Fruit fly (Drosophila melanogaster) whole organism, prepupa: ENCODE data around the gene CG42655.

Experiments used
- Blimp-1 ChIP-seq: fragments of 200-800 bp; sonication (Bioruptor generic); optimal IDR thresholded peaks from 3 replicates; lab custom pipeline; 2017; ENCODE audit warnings: missing biosample characterization, missing genetic modification characterization, mild to moderate bottlenecking, moderate library complexity, missing genetic modification reagents
- CG10669 ChIP-seq: fragments of 200-800 bp; sonication (Bioruptor generic); optimal IDR thresholded peaks from 3 replicates; lab custom pipeline; 2018; ENCODE audit warnings: missing biosample characterization, mild to moderate bottlenecking, missing genetic modification characterization, moderate library complexity
- CG11294 ChIP-seq: fragments of 200-800 bp; sonication (Bioruptor generic); IDR thresholded peaks from 2 replicates; pipeline ENCODE4 v1.3.6; 2022; ENCODE audit warnings: missing biosample characterization, missing genetic modification characterization
- CG11762 ChIP-seq: fragments of 200-800 bp; sonication (Bioruptor generic); optimal IDR thresholded peaks from 3 replicates; lab custom pipeline; 2016; ENCODE audit warnings: missing biosample characterization, missing genetic modification characterization; ENCODE audit not compliant: insufficient read depth
- CG15336 ChIP-seq: fragments of 200-800 bp; sonication (Bioruptor generic); IDR thresholded peaks from 2 replicates; pipeline ENCODE4 v1.3.6; 2022; ENCODE audit warnings: missing biosample characterization, missing genetic modification characterization
- CG1621 ChIP-seq: fragments of 200-800 bp; sonication (Bioruptor generic); optimal IDR thresholded peaks from 3 replicates; lab custom pipeline; 2018; ENCODE audit warnings: missing biosample characterization, mild to moderate bottlenecking, missing genetic modification characterization
- CG16779 ChIP-seq: fragments of 200-800 bp; sonication (Bioruptor generic); optimal IDR thresholded peaks from 3 replicates; lab custom pipeline; 2017; ENCODE audit warnings: missing biosample characterization, mild to moderate bottlenecking, missing genetic modification characterization
- CG3032 ChIP-seq: fragments of 200-800 bp; optimal IDR thresholded peaks from 2 replicates; lab custom pipeline; 2019; ENCODE audit warnings: missing biosample characterization, mild to moderate bottlenecking, missing genetic modification characterization, moderate library complexity
- CG32006 ChIP-seq: fragments of 200-800 bp; sonication (Bioruptor generic); optimal IDR thresholded peaks from 3 replicates; lab custom pipeline; 2017; ENCODE audit warnings: missing biosample characterization, mild to moderate bottlenecking, missing genetic modification characterization
- CG34406 ChIP-seq: fragments of 200-800 bp; sonication (Bioruptor generic); optimal IDR thresholded peaks from 3 replicates; lab custom pipeline; 2016; ENCODE audit warnings: missing biosample characterization, missing genetic modification characterization
- CG3919 ChIP-seq: fragments of 200-800 bp; sonication (Bioruptor generic); optimal IDR thresholded peaks from 3 replicates; lab custom pipeline; 2016; ENCODE audit warnings: missing biosample characterization, missing genetic modification characterization
- CG6163 ChIP-seq: fragments of 200-800 bp; sonication (Bioruptor generic); IDR thresholded peaks from 3 replicates; pipeline ENCODE4 v1.3.6; 2022; ENCODE audit warnings: missing biosample characterization, missing genetic modification characterization
- CG6276 ChIP-seq: fragments of 200-800 bp; sonication (Bioruptor generic); optimal IDR thresholded peaks from 2 replicates; lab custom pipeline; 2017; ENCODE audit warnings: missing biosample characterization, mild to moderate bottlenecking, missing genetic modification characterization
- CG6792 ChIP-seq: fragments of 200-800 bp; sonication (Bioruptor generic); optimal IDR thresholded peaks from 3 replicates; lab custom pipeline; 2016; ENCODE audit warnings: missing biosample characterization, missing genetic modification characterization
- CG6854 ChIP-seq: fragments of 200-800 bp; sonication (Bioruptor generic); optimal IDR thresholded peaks from 2 replicates; lab custom pipeline; 2017; ENCODE audit warnings: missing biosample characterization, mild to moderate bottlenecking, missing genetic modification characterization
- CG7368 ChIP-seq: fragments of 200-800 bp; sonication (Bioruptor generic); optimal IDR thresholded peaks from 3 replicates; lab custom pipeline; 2016; ENCODE audit warnings: missing biosample characterization, missing genetic modification characterization
- CG8119 ChIP-seq: fragments of 200-800 bp; sonication (Bioruptor generic); IDR thresholded peaks from 3 replicates; pipeline ENCODE4 v1.3.6; 2022; ENCODE audit warnings: missing biosample characterization, missing genetic modification characterization
- CG8319 ChIP-seq: fragments of 200-800 bp; sonication (Bioruptor generic); optimal IDR thresholded peaks from 3 replicates; lab custom pipeline; 2016; ENCODE audit warnings: missing biosample characterization, missing genetic modification characterization
- CG8632 ChIP-seq: fragments of 200-800 bp; sonication (Bioruptor generic); optimal IDR thresholded peaks from 3 replicates; lab custom pipeline; 2016; ENCODE audit warnings: missing biosample characterization, missing genetic modification characterization
- CG9139 ChIP-seq: fragments of 200-800 bp; sonication (Bioruptor generic); optimal IDR thresholded peaks from 3 replicates; lab custom pipeline; 2017; ENCODE audit warnings: missing biosample characterization, mild to moderate bottlenecking, missing genetic modification characterization
- Eip78C ChIP-seq: fragments of 200-800 bp; sonication (Bioruptor generic); peaks from one replicate; lab custom pipeline; 2016; ENCODE audit warnings: missing biosample characterization, missing genetic modification characterization
- Ets21C ChIP-seq: fragments of 200-800 bp; sonication (Bioruptor generic); optimal IDR thresholded peaks from 3 replicates; lab custom pipeline; 2016; ENCODE audit warnings: missing biosample characterization, missing genetic modification characterization
- Ets96B ChIP-seq: fragments of 200-800 bp; optimal IDR thresholded peaks from 2 replicates; lab custom pipeline; 2019; ENCODE audit warnings: missing biosample characterization, mild to moderate bottlenecking, missing genetic modification characterization, moderate library complexity
- Gug ChIP-seq: fragments of 200-800 bp; sonication (Bioruptor generic); IDR thresholded peaks from 2 replicates; pipeline ENCODE4 v1.3.6; 2022; ENCODE audit warnings: missing biosample characterization, missing genetic modification characterization
- Hr39 ChIP-seq: fragments of 200-800 bp; sonication (Bioruptor generic); optimal IDR thresholded peaks from 2 replicates; lab custom pipeline; 2016; ENCODE audit warnings: missing biosample characterization, missing genetic modification characterization
- Lpt ChIP-seq: fragments of 200-800 bp; sonication (Bioruptor generic); optimal IDR thresholded peaks from 3 replicates; lab custom pipeline; 2016; ENCODE audit warnings: missing biosample characterization, missing genetic modification characterization
- Met ChIP-seq: fragments of 200-800 bp; sonication (Bioruptor generic); optimal IDR thresholded peaks from 3 replicates; lab custom pipeline; 2016; ENCODE audit warnings: missing biosample characterization, missing genetic modification characterization
- OdsH ChIP-seq: fragments of 200-800 bp; sonication (Bioruptor generic); optimal IDR thresholded peaks from 3 replicates; lab custom pipeline; 2016; ENCODE audit warnings: missing biosample characterization, missing genetic modification characterization
- Smox ChIP-seq: fragments of 200-800 bp; sonication (Bioruptor generic); optimal IDR thresholded peaks from 3 replicates; lab custom pipeline; 2016; ENCODE audit warnings: missing biosample characterization, missing genetic modification characterization
- Sox15 ChIP-seq: fragments of 200-800 bp; sonication (Bioruptor generic); optimal IDR thresholded peaks from 3 replicates; lab custom pipeline; 2016; ENCODE audit warnings: missing biosample characterization, missing genetic modification characterization
- achi ChIP-seq: fragments of 200-800 bp; sonication (Bioruptor generic); optimal IDR thresholded peaks from 3 replicates; lab custom pipeline; 2016; ENCODE audit warnings: missing biosample characterization, missing genetic modification characterization
- acj6 ChIP-seq: fragments of 200-800 bp; sonication (Bioruptor generic); optimal IDR thresholded peaks from 3 replicates; lab custom pipeline; 2016; ENCODE audit warnings: missing biosample characterization, missing genetic modification characterization
- cyc ChIP-seq: fragments of 200-800 bp; sonication (Bioruptor generic); optimal IDR thresholded peaks from 3 replicates; lab custom pipeline; 2016; ENCODE audit warnings: missing biosample characterization, missing genetic modification characterization
- dsx ChIP-seq: fragments of 200-800 bp; optimal IDR thresholded peaks from 3 replicates; lab custom pipeline; 2019; ENCODE audit warnings: missing biosample characterization, mild to moderate bottlenecking, missing genetic modification characterization, moderate library complexity; ENCODE audit not compliant: poor library complexity, severe bottlenecking
- eg ChIP-seq: fragments of 200-800 bp; sonication (Bioruptor generic); IDR thresholded peaks from 3 replicates; pipeline ENCODE4 v1.3.6; 2022; ENCODE audit warnings: missing biosample characterization, missing genetic modification characterization
- fd85E ChIP-seq: fragments of 200-800 bp; sonication (Bioruptor generic); optimal IDR thresholded peaks from 3 replicates; lab custom pipeline; 2016; ENCODE audit warnings: missing biosample characterization, missing genetic modification characterization
- fkh ChIP-seq: fragments of 200-800 bp; sonication (Bioruptor generic); optimal IDR thresholded peaks from 3 replicates; lab custom pipeline; 2017; ENCODE audit warnings: missing biosample characterization, mild to moderate bottlenecking, missing genetic modification characterization, moderate library complexity
- lz ChIP-seq: fragments of 200-800 bp; sonication (Bioruptor generic); optimal IDR thresholded peaks from 3 replicates; lab custom pipeline; 2016; ENCODE audit warnings: missing biosample characterization, missing genetic modification characterization
- net ChIP-seq: fragments of 200-800 bp; sonication (Bioruptor generic); optimal IDR thresholded peaks from 3 replicates; lab custom pipeline; 2016; ENCODE audit warnings: missing biosample characterization, missing genetic modification characterization
- pdm3 ChIP-seq: fragments of 200-800 bp; sonication (Bioruptor generic); optimal IDR thresholded peaks from 3 replicates; lab custom pipeline; 2016; ENCODE audit warnings: missing biosample characterization, missing genetic modification characterization
- salr ChIP-seq, 2 experiments: fragments of 200-800 bp; sonication (Bioruptor generic); optimal IDR thresholded peaks; 3 replicates each; lab custom pipeline; 2016 to 2018; ENCODE audit warnings: missing biosample characterization in 2 of 2, missing genetic modification characterization in 2 of 2, mild to moderate bottlenecking in 1 of 2
- spab ChIP-seq: fragments of 200-800 bp; sonication (Bioruptor generic); optimal IDR thresholded peaks from 2 replicates; lab custom pipeline; 2017; ENCODE audit warnings: missing biosample characterization, mild to moderate bottlenecking, missing genetic modification characterization, missing genetic modification reagents

Gene CG42655

dm6 chr3L:19928435-19929011 is 25.0 kb downstream of the CG42655 start, which contains the start of the genes CG8004 and RhoGDI (continued):
- TF ChIP-seq cyc (GFP tag; lab: Kevin White, UChicago) (peak; percentile 53), CG8319 (GFP tag; lab: Kevin White, UChicago) (no peak), Sox15 (GFP tag; lab: Kevin White, UChicago) (peak; percentile 1), CG16779 (tag; lab: Kevin White, UChicago) (no peak), acj6 (GFP tag; lab: Kevin White, UChicago) (peak; percentile 52), Lpt (GFP tag; lab: Kevin White, UChicago) (no peak), CG1621 (tag; lab: Kevin White, UChicago) (peak; percentile 7), CG11762 (GFP tag; lab: Kevin White, UChicago) (no peak), CG6276 (no peak), CG8119 (GFP tag; lab: Robert Waterston, UW) (no peak), OdsH (peak; percentile 63), Ets96B (tag; lab: Kevin White, UChicago) (no peak), CG9139 (no peak), Gug (GFP tag; lab: Robert Waterston, UW) (no peak)

DNA sequence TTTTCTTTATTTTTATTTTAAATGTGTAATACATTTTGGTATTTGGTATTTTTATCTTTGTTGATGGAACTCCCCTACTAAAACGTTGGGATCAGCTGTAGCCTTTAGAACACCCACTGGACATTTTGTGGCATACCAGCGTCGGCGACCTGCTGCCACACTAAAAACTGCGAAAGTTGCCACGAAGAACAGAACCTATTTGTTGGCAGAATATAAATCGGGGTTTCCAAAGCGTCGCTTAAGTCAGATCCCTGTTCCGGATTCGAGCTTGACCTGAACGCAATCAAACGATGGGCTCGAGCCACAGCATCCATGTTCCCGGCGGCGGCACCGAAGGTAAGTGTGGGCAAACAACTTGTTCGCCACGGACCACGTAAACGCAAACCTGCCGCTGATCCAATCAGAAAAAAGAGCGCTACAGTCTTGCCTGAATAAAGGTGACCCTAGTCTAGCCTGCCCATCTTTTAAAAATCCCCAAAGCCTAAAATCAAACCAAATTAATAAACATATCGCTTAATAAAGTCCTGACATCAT is 28.7 kb downstream of the CG42655 start, which contains the start of gene Grasp65:
TSS of gene Grasp65 (plus strand) at position 173 of the 534 bp plus-strand sequence.
- peak; percentile 28; the same call in 1 of the 2 replicates for TF ChIP-seq CG15336 (GFP tag; lab: Robert Waterston, UW)
- no peak for TF ChIP-seq CG6163 (GFP tag; lab: Robert Waterston, UW)
- TF ChIP-seq CG6854: peak; percentile 52
- TF ChIP-seq Hr39: no peak
- no peak for TF ChIP-seq CG10669 (GFP tag; lab: Kevin White, UChicago)
- no peak for TF ChIP-seq OdsH
- no peak for TF ChIP-seq Met
- TF ChIP-seq salr (GFP tag; optimal IDR thresholded peaks at IDR 0.05; lab: Kevin White, UChicago): no peak
- no peak for TF ChIP-seq lz
- peak; percentile 59 for TF ChIP-seq Eip78C (GFP tag; lab: Kevin White, UChicago)
- peak; percentile 38 for TF ChIP-seq dsx (GFP tag; lab: Kevin White, UChicago)

DNA sequence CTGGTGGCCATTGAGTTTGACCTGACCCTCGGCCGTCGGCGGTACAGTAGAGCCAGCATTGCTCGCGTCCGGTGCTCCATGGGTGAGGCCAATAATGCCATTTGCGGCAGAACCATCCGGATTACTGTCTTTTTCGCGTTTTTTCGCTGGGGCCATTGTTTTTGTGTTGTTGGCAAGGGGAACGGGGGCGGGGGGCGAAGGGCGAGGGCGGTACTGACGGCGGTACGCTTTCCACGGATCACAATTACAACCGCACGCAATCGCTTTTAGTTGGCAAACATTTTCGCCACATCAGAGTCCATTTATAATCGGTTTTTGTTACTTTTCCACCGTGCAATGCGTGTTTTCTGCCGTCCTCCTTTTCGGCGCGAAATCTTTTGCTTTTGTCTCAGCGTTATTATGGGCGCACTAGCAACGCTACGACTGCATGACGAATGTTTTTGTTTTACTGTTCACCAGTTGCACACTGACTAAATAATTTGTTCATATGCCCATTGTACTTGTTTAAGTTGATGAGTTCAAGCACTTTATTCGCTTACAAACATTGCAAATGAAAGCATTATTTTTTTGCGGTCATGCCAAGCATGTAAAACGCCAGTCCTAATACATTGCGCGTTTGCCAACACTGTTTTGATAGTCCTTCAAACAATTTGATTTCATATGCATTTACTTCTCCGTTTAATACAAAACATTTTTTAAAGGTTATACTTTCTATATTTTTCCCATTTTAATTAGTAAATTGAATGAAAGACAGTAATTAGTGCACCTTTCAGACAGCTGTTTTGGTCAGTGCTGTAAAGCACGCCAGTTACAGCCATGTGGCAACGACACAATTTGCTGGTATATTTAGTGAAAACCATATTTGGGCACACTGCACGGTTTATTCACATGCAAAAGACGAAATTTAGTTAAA is 30.4 kb downstream of the CG42655 start, which contains the start of gene Pfdn6:
TSS of gene Pfdn6 (plus strand) at position 839 of the 913 bp plus-strand sequence.
- TF ChIP-seq net (GFP tag; lab: Kevin White, UChicago) (no peak), achi (GFP tag; lab: Kevin White, UChicago) (no peak), CG8119 (GFP tag; lab: Robert Waterston, UW) (0 out of 3 replicates have a peak, but pooled peaks have one; percentile 17), eg (GFP tag; lab: Robert Waterston, UW) (peak; percentile 74), CG6792 (peak; percentile 36), CG6854 (no peak), Ets21C (peak; percentile 74), CG7368 (GFP tag; lab: Kevin White, UChicago) (no peak), CG32006 (GFP tag; lab: Kevin White, UChicago) (peak; percentile 11), pdm3 (GFP tag; lab: Kevin White, UChicago) (no peak), CG11294 (peak; percentile 55; the same call in 1 of the 2 replicates), CG9139 (no peak), CG3919 (GFP tag; lab: Kevin White, UChicago) (no peak), Smox (no peak), spab (GFP tag; lab: Kevin White, UChicago) (no peak), CG8319 (GFP tag; lab: Kevin White, UChicago) (no peak), fd85E (GFP tag; lab: Kevin White, UChicago) (no peak), CG8632 (GFP tag; lab: Kevin White, UChicago) (no peak), fkh (GFP tag; lab: Kevin White, UChicago) (no peak), Hr39 (peak; percentile 83), CG34406 (peak; percentile 16), Sox15 (GFP tag; lab: Kevin White, UChicago) (peak; percentile 70), lz (peak; percentile 73), CG10669 (GFP tag; lab: Kevin White, UChicago) (no peak), OdsH (no peak), Met (no peak), salr (GFP tag; optimal IDR thresholded peaks at IDR 0.05; lab: Kevin White, UChicago) (peak in 1 of 2 experiments; percentile 30), acj6 (GFP tag; lab: Kevin White, UChicago) (no peak), CG6276 (no peak), CG3032 (tag; lab: Kevin White, UChicago) (peak; percentile 62), CG6163 (GFP tag; lab: Robert Waterston, UW) (peak; percentile 69; the same call in 2 of the 3 replicates), Blimp-1 (GFP tag; lab: Kevin White, UChicago) (no peak)
